Worm (Caenorhabditis elegans): ENCODE results near the gene gtf-2H4.

Gene gtf-2H4

ce11 chrIV:15444481-15444880 lies 8.5 kb downstream of the gtf-2H4 start, which contains the start of gene Y73F8A.23:
TSS of gene Y73F8A.23 (minus strand) at chrIV:15444581.
- TF ChIP-seq mab-5 (tag; optimal IDR thresholded peaks at IDR 0.05) (no peak), snpc-4 (tag; optimal IDR thresholded peaks at IDR 0.05) (no peak), aly-2 (tag; optimal IDR thresholded peaks at IDR 0.05) (no peak), mbf-1 (tag; optimal IDR thresholded peaks at IDR 0.05) (no peak)

ce11 chrIV:15441308-15441707 lies 11.7 kb downstream of the gtf-2H4 start, which contains the start of gene Y73F8A.22:
TSS of gene Y73F8A.22 (minus strand) at chrIV:15441408.
- TF ChIP-seq unc-55 (GFP tag; optimal IDR thresholded peaks at IDR 0.05) (no peak), nhr-23 (tag; optimal IDR thresholded peaks at IDR 0.05) (no peak), lin-39 (tag; optimal IDR thresholded peaks at IDR 0.05) (no peak), C34F6.9 (tag; optimal IDR thresholded peaks at IDR 0.05) (no peak)

ce11 chrIV:15433805-15434204 lies 19.2 kb downstream of the gtf-2H4 start:
- TF ChIP-seq elt-1 (tag; optimal IDR thresholded peaks at IDR 0.05) (no peak), egl-27 (tag; optimal IDR thresholded peaks at IDR 0.05) (no peak), nhr-77 (tag; optimal IDR thresholded peaks at IDR 0.05) (no peak), nhr-25 (tag; optimal IDR thresholded peaks at IDR 0.05) (peak; percentile 52)

- no peak for TF ChIP-seq skn-1 (tag; optimal IDR thresholded peaks at IDR 0.05)
- TF ChIP-seq lin-39 (tag; optimal IDR thresholded peaks at IDR 0.05): no peak
- no peak for TF ChIP-seq ZK546.5 (tag; optimal IDR thresholded peaks at IDR 0.05)
- TF ChIP-seq C34F6.9 (tag; optimal IDR thresholded peaks at IDR 0.05): no peak
- no peak for TF ChIP-seq sma-9 (GFP tag; optimal IDR thresholded peaks at IDR 0.05)
- TF ChIP-seq sma-9 (tag; optimal IDR thresholded peaks at IDR 0.05): no peak
- no peak for TF ChIP-seq ztf-1 (GFP tag; conservative IDR thresholded peaks at IDR 0.05)
- no peak for TF ChIP-seq nhr-77 (tag; optimal IDR thresholded peaks at IDR 0.05)
- TF ChIP-seq R02D3.7 (tag; optimal IDR thresholded peaks at IDR 0.05): no peak
- TF ChIP-seq elt-1 (tag; optimal IDR thresholded peaks at IDR 0.05): no peak
- TF ChIP-seq gmeb-1 (tag; optimal IDR thresholded peaks at IDR 0.05): no peak
- TF ChIP-seq elt-3 (tag; optimal IDR thresholded peaks at IDR 0.05): no peak
- TF ChIP-seq blmp-1 (tag; optimal IDR thresholded peaks at IDR 0.05; ENCODE audit: insufficient read depth): no peak
Observed at ce11 chrIV:15402565-15402964, 50.4 kb downstream of the gtf-2H4 start.

- TF ChIP-seq mbf-1 (tag; optimal IDR thresholded peaks at IDR 0.05) (no peak), ama-1 (optimal IDR thresholded peaks at IDR 0.05) (no peak), unc-55 (GFP tag; optimal IDR thresholded peaks at IDR 0.05) (no peak)
Observed at ce11 chrIV:15399977-15400376, 53.0 kb downstream of the gtf-2H4 start, which contains the start of gene nhr-5. TSS of gene nhr-5 (plus strand) at chrIV:15400277.

- TF ChIP-seq nhr-25 (tag; optimal IDR thresholded peaks at IDR 0.05) (peak; percentile 86), lsy-2 (tag; optimal IDR thresholded peaks at IDR 0.05) (peak in 1 of 2 experiments; percentile 42), sma-9 (GFP tag; optimal IDR thresholded peaks at IDR 0.05) (peak; percentile 62), sma-9 (tag; optimal IDR thresholded peaks at IDR 0.05) (no peak), crh-2 (tag; optimal IDR thresholded peaks at IDR 0.05) (peak; percentile 33), sma-3 (GFP tag; optimal IDR thresholded peaks at IDR 0.05) (peak; percentile 73), gmeb-1 (tag; optimal IDR thresholded peaks at IDR 0.05) (peak; percentile 69), nhr-21 (tag; optimal IDR thresholded peaks at IDR 0.05) (peak; percentile 83), egl-27 (tag; optimal IDR thresholded peaks at IDR 0.05) (peak; percentile 56), nhr-77 (tag; optimal IDR thresholded peaks at IDR 0.05) (no peak), F13H6.1 (tag; optimal IDR thresholded peaks at IDR 0.05) (no peak), fos-1 (tag; optimal IDR thresholded peaks at IDR 0.05) (peak; percentile 25), blmp-1 (tag; optimal IDR thresholded peaks at IDR 0.05; ENCODE audit: insufficient read depth) (peak; percentile 73), R02D3.7 (tag; optimal IDR thresholded peaks at IDR 0.05) (no peak)
Observed at ce11 chrIV:15398643-15399042, 54.3 kb downstream of the gtf-2H4 start.
